Fruit fly (Drosophila melanogaster) whole organism, embryonic: ENCODE data around the gene Atg14.

ENCODE experiments used
- Awh ChIP-seq: fragments of 200-800 bp; sonication (Bioruptor generic); IDR thresholded peaks from 2 replicates; pipeline ENCODE4, ENCODE4 v1.3.6; 2022; ENCODE audit warnings: missing biosample characterization, missing genetic modification characterization
- C15 ChIP-seq: fragments of 200-800 bp; sonication (Bioruptor generic); IDR thresholded peaks from 3 replicates; pipeline ENCODE4 v1.3.6; 2022; ENCODE audit warnings: missing biosample characterization, missing genetic modification characterization
- CG10366 ChIP-seq: fragments of 200-800 bp; sonication (Bioruptor generic); IDR thresholded peaks from 2 replicates; pipeline ENCODE4 v1.3.6; 2022; ENCODE audit warnings: missing biosample characterization, missing genetic modification characterization
- CG15479 ChIP-seq: fragments of 200-800 bp; sonication (Bioruptor generic); optimal IDR thresholded peaks from 3 replicates; lab custom pipeline; 2019; ENCODE audit warnings: missing biosample characterization, mild to moderate bottlenecking, missing genetic modification characterization, moderate library complexity
- CG15514 ChIP-seq: fragments of 200-800 bp; sonication (Bioruptor generic); optimal IDR thresholded peaks from 3 replicates; lab custom pipeline; 2017; ENCODE audit warnings: missing biosample characterization, missing genetic modification characterization, mild to moderate bottlenecking, moderate library complexity, missing genetic modification reagents
- CG17829 ChIP-seq: fragments of 200-800 bp; optimal IDR thresholded peaks from 2 replicates; lab custom pipeline; 2019; ENCODE audit warnings: missing biosample characterization, mild to moderate bottlenecking, missing genetic modification characterization, moderate library complexity
- CG1832 ChIP-seq: fragments of 200-800 bp; sonication (Bioruptor generic); optimal IDR thresholded peaks from 2 replicates; lab custom pipeline; 2017; ENCODE audit warnings: missing biosample characterization, mild to moderate bottlenecking, missing genetic modification characterization, inconsistent platforms
- CG18476 ChIP-seq: fragments of 200-800 bp; sonication (Bioruptor generic); optimal IDR thresholded peaks from 2 replicates; lab custom pipeline; 2016; ENCODE audit warnings: missing biosample characterization, mild to moderate bottlenecking, missing genetic modification characterization
- CG18599 ChIP-seq: fragments of 200-800 bp; sonication (Bioruptor generic); optimal IDR thresholded peaks from 3 replicates; lab custom pipeline; 2017; ENCODE audit warnings: missing biosample characterization, missing genetic modification characterization, mild to moderate bottlenecking, moderate library complexity, missing genetic modification reagents
- CG31224 ChIP-seq: fragments of 200-800 bp; sonication (Bioruptor generic); IDR thresholded peaks from 2 replicates; pipeline ENCODE4 v1.3.6; 2022; ENCODE audit warnings: missing biosample characterization, missing genetic modification characterization
- CG32772 ChIP-seq: fragments of 200-800 bp; sonication (Bioruptor generic); IDR thresholded peaks from 2 replicates; pipeline ENCODE4 v1.3.6; 2022; ENCODE audit warnings: missing biosample characterization, missing genetic modification characterization
- CG3281 ChIP-seq: fragments of 200-800 bp; sonication (Bioruptor generic); optimal IDR thresholded peaks from 3 replicates; lab custom pipeline; 2017; ENCODE audit warnings: missing biosample characterization, mild to moderate bottlenecking, missing genetic modification characterization
- CG33557 ChIP-seq: fragments of 200-800 bp; sonication (Bioruptor generic); optimal IDR thresholded peaks from 2 replicates; lab custom pipeline; 2019; ENCODE audit warnings: missing biosample characterization, mild to moderate bottlenecking, missing genetic modification characterization, moderate library complexity
- CG34376 ChIP-seq: fragments of 200-800 bp; sonication (Bioruptor generic); optimal IDR thresholded peaks from 2 replicates; lab custom pipeline; 2018; ENCODE audit warnings: missing biosample characterization, mild to moderate bottlenecking, missing genetic modification characterization
- CG4360 ChIP-seq: fragments of 200-800 bp; sonication (Bioruptor generic); IDR thresholded peaks from 2 replicates; pipeline ENCODE4 v1.3.6; 2022; ENCODE audit warnings: missing biosample characterization, missing genetic modification characterization
- CG4707 ChIP-seq: fragments of 200-800 bp; sonication (Bioruptor generic); optimal IDR thresholded peaks from 2 replicates; lab custom pipeline; 2018; ENCODE audit warnings: missing biosample characterization, mild to moderate bottlenecking, missing genetic modification characterization, moderate library complexity
- CG4730 ChIP-seq: fragments of 200-800 bp; sonication (Bioruptor generic); IDR thresholded peaks from 2 replicates; pipeline ENCODE4 v1.3.6; 2022; ENCODE audit warnings: missing biosample characterization, missing genetic modification characterization
- CG4820 ChIP-seq: fragments of 200-800 bp; sonication (Bioruptor generic); optimal IDR thresholded peaks from 3 replicates; lab custom pipeline; 2016; ENCODE audit warnings: missing biosample characterization, missing genetic modification characterization
- CG4854 ChIP-seq: fragments of 200-800 bp; sonication (Bioruptor generic); optimal IDR thresholded peaks from 2 replicates; lab custom pipeline; 2016; ENCODE audit warnings: missing biosample characterization, missing genetic modification characterization, inconsistent platforms
- CG6272 ChIP-seq: fragments of 200-800 bp; sonication (Bioruptor generic); IDR thresholded peaks from 2 replicates; pipeline ENCODE4 v1.3.6; 2022; ENCODE audit warnings: missing biosample characterization, missing genetic modification characterization
- CG7556 ChIP-seq: fragments of 200-800 bp; sonication (Bioruptor generic); optimal IDR thresholded peaks from 2 replicates; lab custom pipeline; 2017; ENCODE audit warnings: missing biosample characterization, mild to moderate bottlenecking, missing genetic modification characterization
- CG7928 ChIP-seq: fragments of 200-800 bp; sonication (Bioruptor generic); optimal IDR thresholded peaks from 2 replicates; lab custom pipeline; 2017; ENCODE audit warnings: missing biosample characterization, mild to moderate bottlenecking, missing genetic modification characterization
- CG8290 ChIP-seq, 3 experiments: fragments of 200-800 bp; sonication (Bioruptor generic); optimal IDR thresholded peaks; 2 replicates each; lab custom pipeline; 2016 to 2019; ENCODE audit warnings: missing biosample characterization in 3 of 3, missing genetic modification characterization in 3 of 3, mild to moderate bottlenecking in 2 of 3, moderate library complexity in 1 of 3
- D19A ChIP-seq: fragments of 200-800 bp; optimal IDR thresholded peaks from 3 replicates; lab custom pipeline; 2019; ENCODE audit warnings: missing biosample characterization, mild to moderate bottlenecking, missing genetic modification characterization, moderate library complexity
- E2f2 ChIP-seq: fragments of 200-800 bp; sonication (Bioruptor generic); IDR thresholded peaks from 2 replicates; pipeline ENCODE4 v1.3.6; 2022; ENCODE audit warnings: missing biosample characterization, missing genetic modification characterization
- Hmx ChIP-seq: fragments of 200-800 bp; sonication (Bioruptor generic); optimal IDR thresholded peaks from 2 replicates; lab custom pipeline; 2016; ENCODE audit warnings: missing biosample characterization, missing genetic modification characterization
- Jarid2 ChIP-seq: fragments of 200-800 bp; sonication (Bioruptor generic); optimal IDR thresholded peaks from 3 replicates; lab custom pipeline; 2017; ENCODE audit warnings: mild to moderate bottlenecking, missing biosample characterization, missing genetic modification reagents, missing genetic modification characterization
- Meics ChIP-seq: fragments of 200-800 bp; sonication (Bioruptor generic); optimal IDR thresholded peaks from 2 replicates; lab custom pipeline; 2017; ENCODE audit warnings: missing biosample characterization, mild to moderate bottlenecking, missing genetic modification characterization
- Poxn ChIP-seq: fragments of 200-800 bp; sonication (Bioruptor generic); IDR thresholded peaks from 2 replicates; pipeline ENCODE4 v1.3.6; 2022; ENCODE audit warnings: missing biosample characterization, missing genetic modification characterization
- Side ChIP-seq: fragments of 200-800 bp; sonication (Bioruptor generic); optimal IDR thresholded peaks from 2 replicates; lab custom pipeline; 2016; ENCODE audit warnings: missing biosample characterization, missing genetic modification characterization
- Ssrp ChIP-seq: fragments of 200-800 bp; sonication (Bioruptor generic); optimal IDR thresholded peaks from 2 replicates; lab custom pipeline; 2018; ENCODE audit warnings: missing biosample characterization, mild to moderate bottlenecking, missing genetic modification characterization, moderate library complexity
- ash1 ChIP-seq: fragments of 200-800 bp; sonication (Bioruptor generic); optimal IDR thresholded peaks from 2 replicates; lab custom pipeline; 2018; ENCODE audit warnings: missing biosample characterization, mild to moderate bottlenecking, missing genetic modification characterization
- chinmo ChIP-seq: fragments of 200-800 bp; sonication (Bioruptor generic); IDR thresholded peaks from 4 replicates; pipeline ENCODE4 v1.3.6; 2022; ENCODE audit warnings: missing biosample characterization, missing genetic modification characterization; ENCODE audit not compliant: partially characterized antibody
- croc ChIP-seq: fragments of 200-800 bp; sonication (Bioruptor generic); conservative IDR thresholded peaks from 3 replicates; pipeline ENCODE4 v1.3.6; 2022; ENCODE audit warnings: missing biosample characterization, missing genetic modification characterization
- dmrt11E ChIP-seq: fragments of 200-800 bp; sonication (Bioruptor generic); optimal IDR thresholded peaks from 3 replicates; lab custom pipeline; 2018; ENCODE audit warnings: missing biosample characterization, mild to moderate bottlenecking, missing genetic modification characterization, moderate library complexity
- en ChIP-seq: fragments of 200-800 bp; sonication (Bioruptor generic); optimal IDR thresholded peaks from 2 replicates; lab custom pipeline; 2016; ENCODE audit warnings: missing biosample characterization, missing genetic modification characterization
- esg ChIP-seq: fragments of 200-800 bp; sonication (Bioruptor generic); conservative IDR thresholded peaks from 2 replicates; pipeline ENCODE4 v1.3.6; 2022; ENCODE audit warnings: missing biosample characterization, missing genetic modification characterization
- fu2 ChIP-seq: fragments of 200-800 bp; sonication (Bioruptor generic); optimal IDR thresholded peaks from 2 replicates; lab custom pipeline; 2016; ENCODE audit warnings: missing biosample characterization, missing genetic modification characterization
- gce ChIP-seq: fragments of 200-800 bp; sonication (Bioruptor generic); IDR thresholded peaks from 3 replicates; pipeline ENCODE4 v1.3.6; 2022; ENCODE audit warnings: missing biosample characterization, missing genetic modification characterization
- h ChIP-seq: fragments of >200 bp; optimal IDR thresholded peaks from 2 replicates; lab custom pipeline; 2017
- hb ChIP-seq: fragments of 200-800 bp; sonication (Bioruptor generic); IDR thresholded peaks from 3 replicates; pipeline ENCODE4 v1.3.6; 2022; ENCODE audit warnings: missing biosample characterization, missing genetic modification characterization; ENCODE audit not compliant: partially characterized antibody
- pan ChIP-seq, 4 experiments: fragments of >200 bp in 3 of 4; fragments of 200-800 bp in 1 of 4; sonication (Bioruptor generic) in 1 of 4; optimal IDR thresholded peaks in 3 of 4; IDR thresholded peaks in 1 of 4; 2 replicates each; pipeline versions ENCODE4 v1.3.6 to Lab custom; 2017 to 2022; ENCODE audit warnings: missing biosample characterization in 2 of 4, missing genetic modification characterization in 2 of 4, mixed read lengths in 1 of 4
- phol ChIP-seq: fragments of 200-800 bp; sonication (Bioruptor generic); optimal IDR thresholded peaks from 3 replicates; lab custom pipeline; 2018; ENCODE audit warnings: missing biosample characterization, mild to moderate bottlenecking, missing genetic modification characterization, moderate library complexity
- pros ChIP-seq: fragments of 200-800 bp; sonication (Bioruptor generic); optimal IDR thresholded peaks from 3 replicates; lab custom pipeline; 2019; ENCODE audit warnings: missing biosample characterization, mild to moderate bottlenecking, missing genetic modification characterization, moderate library complexity
- slou ChIP-seq: fragments of 200-800 bp; sonication (Bioruptor generic); optimal IDR thresholded peaks from 3 replicates; lab custom pipeline; 2016; ENCODE audit warnings: missing biosample characterization, missing genetic modification characterization
- sug ChIP-seq: fragments of 200-800 bp; optimal IDR thresholded peaks from 2 replicates; lab custom pipeline; 2019; ENCODE audit warnings: missing biosample characterization, mild to moderate bottlenecking, missing genetic modification characterization, moderate library complexity
- tup ChIP-seq: fragments of 200-800 bp; sonication (Bioruptor generic); optimal IDR thresholded peaks from 2 replicates; lab custom pipeline; 2016; ENCODE audit warnings: missing biosample characterization, mild to moderate bottlenecking, missing genetic modification characterization, moderate library complexity
- tx ChIP-seq: fragments of 200-800 bp; sonication (Bioruptor generic); optimal IDR thresholded peaks from 2 replicates; lab custom pipeline; 2016; ENCODE audit warnings: missing biosample characterization, missing genetic modification characterization
- zfh1 ChIP-seq: fragments of 200-800 bp; sonication (Bioruptor generic); IDR thresholded peaks from 3 replicates; pipeline ENCODE4 v1.3.6; 2022; ENCODE audit warnings: missing biosample characterization, missing genetic modification characterization
- zfh2 ChIP-seq: fragments of 200-800 bp; sonication (Bioruptor generic); optimal IDR thresholded peaks from 2 replicates; lab custom pipeline; 2016; ENCODE audit warnings: missing biosample characterization, missing genetic modification characterization

The Atg14 gene

DNA sequence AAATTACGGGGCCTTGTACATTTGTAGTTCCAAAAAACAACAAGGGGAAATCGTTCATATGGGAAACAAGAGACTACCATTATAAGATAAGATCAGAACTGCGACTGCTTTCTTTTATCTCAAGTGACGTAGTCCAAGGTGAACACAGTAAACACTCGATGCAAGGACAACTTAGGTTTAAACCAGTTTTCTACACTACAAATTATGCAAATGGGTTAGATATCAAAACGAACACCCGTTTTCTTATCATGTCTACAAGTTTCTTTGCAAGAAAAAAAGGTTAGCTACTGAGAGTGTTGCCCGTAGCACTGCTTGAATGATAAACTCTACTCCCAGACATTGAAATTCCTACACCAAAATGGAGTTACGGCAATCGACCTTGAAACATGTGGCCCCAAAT lies 7.9 kb downstream of the Atg14 start (continued):
- no peak for TF ChIP-seq CG4854
- TF ChIP-seq CG17829 (tag; lab: Kevin White, UChicago) = peak; percentile 56
- TF ChIP-seq h = no peak
- peak; percentile 70 for TF ChIP-seq phol (tag; lab: Kevin White, UChicago)
- TF ChIP-seq pros (GFP tag; lab: Kevin White, UChicago) = no peak
- TF ChIP-seq CG31224 (GFP tag; lab: Robert Waterston, UW) = 0 out of 2 replicates have a peak, but pooled peaks have one; percentile 36
- TF ChIP-seq D19A (tag; lab: Kevin White, UChicago) = peak; percentile 44
- peak; percentile 75 for TF ChIP-seq CG32772 (GFP tag; lab: Robert Waterston, UW)
- peak; percentile 51 for TF ChIP-seq CG6272 (GFP tag; lab: Robert Waterston, UW)
- peak; percentile 79 for TF ChIP-seq CG10366
- no peak for TF ChIP-seq CG33557
- no peak for TF ChIP-seq tup (GFP tag; lab: Kevin White, UChicago)
- TF ChIP-seq Meics (GFP tag; lab: Kevin White, UChicago) = peak; percentile 38
- no peak for TF ChIP-seq Jarid2
- TF ChIP-seq esg (GFP tag; lab: Robert Waterston, UW) = peak; percentile 44; the same call in 1 of the 2 replicates
- no peak for TF ChIP-seq CG7928
- peak; percentile 10 for TF ChIP-seq tx (GFP tag; lab: Kevin White, UChicago)
- peak; percentile 38 for TF ChIP-seq CG7556 (GFP tag; lab: Kevin White, UChicago)
- TF ChIP-seq pan (optimal IDR thresholded peaks at IDR 0.05; lab: Kevin White, UChicago) = no peak
- peak in 1 of 2 experiments; percentile 76 for TF ChIP-seq pan (GFP tag; optimal IDR thresholded peaks at IDR 0.05 in 1 of 2, IDR thresholded peaks at IDR 0.05 in 1 of 2)
- no peak for TF ChIP-seq hb
- peak; percentile 25 for TF ChIP-seq CG8290 (GFP tag; optimal IDR thresholded peaks at IDR 0.05; lab: Kevin White, UChicago)
- TF ChIP-seq CG8290 (tag; optimal IDR thresholded peaks at IDR 0.05; lab: Kevin White, UChicago) = peak in 1 of 2 experiments; percentile 84
- no peak for TF ChIP-seq CG4707 (GFP tag; lab: Kevin White, UChicago)
- no peak for TF ChIP-seq ash1
- TF ChIP-seq zfh1 = peak; percentile 81
- peak; percentile 20 for TF ChIP-seq CG15514 (GFP tag; lab: Kevin White, UChicago)
- TF ChIP-seq zfh2 (GFP tag; lab: Kevin White, UChicago) = peak; percentile 76
- TF ChIP-seq CG4360 (GFP tag; lab: Robert Waterston, UW) = no peak
- no peak for TF ChIP-seq CG18476 (GFP tag; lab: Kevin White, UChicago)
- TF ChIP-seq gce = peak; percentile 51; the same call in 1 of the 3 replicates
- peak; percentile 49 for TF ChIP-seq CG4820
- TF ChIP-seq en = peak; percentile 18
- peak; percentile 39 for TF ChIP-seq CG3281
- TF ChIP-seq Hmx (GFP tag; lab: Kevin White, UChicago) = no peak
- TF ChIP-seq CG1832 (GFP tag; lab: Kevin White, UChicago) = no peak
- no peak for TF ChIP-seq sug
- TF ChIP-seq C15 (GFP tag; lab: Robert Waterston, UW) = no peak
- TF ChIP-seq chinmo (GFP tag; lab: Robert Waterston, UW) = no peak
- peak; percentile 65 for TF ChIP-seq CG18599 (GFP tag; lab: Kevin White, UChicago)
- TF ChIP-seq Poxn (GFP tag; lab: Robert Waterston, UW) = no peak
- peak; percentile 41 for TF ChIP-seq Ssrp
- no peak for TF ChIP-seq CG15479 (GFP tag; lab: Kevin White, UChicago)
- TF ChIP-seq croc (GFP tag; lab: Robert Waterston, UW) = peak; percentile 51; the same call in 2 of the 3 replicates
- TF ChIP-seq Side (GFP tag; lab: Kevin White, UChicago) = peak; percentile 80
- TF ChIP-seq CG34376 = no peak
- TF ChIP-seq Awh = peak; percentile 65
- TF ChIP-seq fu2 (GFP tag; lab: Kevin White, UChicago) = no peak
- TF ChIP-seq dmrt11E (tag; lab: Kevin White, UChicago) = peak; percentile 59
- TF ChIP-seq slou (GFP tag; lab: Kevin White, UChicago) = peak; percentile 24
- peak; percentile 33; the same call in 1 of the 2 replicates for TF ChIP-seq E2f2 (GFP tag; lab: Robert Waterston, UW)
- peak; percentile 67 for TF ChIP-seq CG4730 (GFP tag; lab: Robert Waterston, UW)
